Worm (Caenorhabditis elegans) whole organism, early embryonic: ENCODE results near the gene F02H6.3.

Source experiments
- B0310.2 ChIP-seq: sonication (generic microtip); optimal IDR thresholded peaks from 2 replicates; lab custom pipeline; 2016; ENCODE audit warnings: mild to moderate bottlenecking, missing genetic modification characterization, missing compliant biosample characterization
- F13C5.2 ChIP-seq: sonication (generic microtip); optimal IDR thresholded peaks from 2 replicates; lab custom pipeline; 2017; ENCODE audit warnings: mild to moderate bottlenecking, missing genetic modification characterization, inconsistent platforms, missing compliant biosample characterization
- aly-1 ChIP-seq: sonication (generic microtip); optimal IDR thresholded peaks from 2 replicates; lab custom pipeline; 2016; ENCODE audit warnings: missing genetic modification characterization, missing compliant biosample characterization
- ama-1 ChIP-seq: fragments of 150-350 bp; optimal IDR thresholded peaks from 2 replicates; lab custom pipeline; 2014
- ceh-13 ChIP-seq: fragments of 200-800 bp; sonication (Bioruptor generic); optimal IDR thresholded peaks from 2 replicates; lab custom pipeline; 2018; ENCODE audit warnings: mild to moderate bottlenecking, missing genetic modification characterization, missing compliant biosample characterization
- ceh-36 ChIP-seq: sonication (generic microtip); optimal IDR thresholded peaks from 2 replicates; lab custom pipeline; 2016; ENCODE audit warnings: missing genetic modification characterization, inconsistent platforms, missing compliant biosample characterization
- ets-7 ChIP-seq: sonication (generic microtip); optimal IDR thresholded peaks from 2 replicates; lab custom pipeline; 2016; ENCODE audit warnings: missing genotype, missing genetic modification characterization, missing compliant biosample characterization
- flt-1 ChIP-seq: fragments of 200-800 bp; sonication (Bioruptor generic); IDR thresholded peaks from 2 replicates; pipeline ENCODE4 v1.3.6; 2022; ENCODE audit warnings: missing genetic modification characterization, missing compliant biosample characterization
- hmbx-1 ChIP-seq: sonication (generic microtip); optimal IDR thresholded peaks from 2 replicates; lab custom pipeline; 2016; ENCODE audit warnings: mild to moderate bottlenecking, missing genetic modification characterization, missing compliant biosample characterization
- hmg-4 ChIP-seq: fragments of 200-800 bp; sonication (Bioruptor generic); optimal IDR thresholded peaks from 2 replicates; lab custom pipeline; 2018; ENCODE audit warnings: mild to moderate bottlenecking, missing genetic modification characterization, missing compliant biosample characterization
- hnd-1 ChIP-seq: sonication (generic microtip); optimal IDR thresholded peaks from 2 replicates; lab custom pipeline; 2016; ENCODE audit warnings: missing genetic modification characterization, missing compliant biosample characterization
- pes-1 ChIP-seq: fragments of 200-800 bp; sonication (Bioruptor generic); IDR thresholded peaks from 2 replicates; pipeline ENCODE4 v1.3.6; 2022; ENCODE audit warnings: missing genetic modification reagents, missing genetic modification characterization, missing compliant biosample characterization
- scrt-1 ChIP-seq: fragments of 200-800 bp; sonication (Bioruptor generic); IDR thresholded peaks from 2 replicates; pipeline ENCODE4 v1.3.6; 2022; ENCODE audit warnings: missing genetic modification characterization, missing compliant biosample characterization
- sea-1 ChIP-seq: fragments of 200-800 bp; sonication (Bioruptor generic); conservative IDR thresholded peaks from 2 replicates; pipeline ENCODE4 v1.3.6; 2022; ENCODE audit warnings: missing genetic modification characterization, missing compliant biosample characterization
- tbx-11 ChIP-seq: fragments of 200-800 bp; sonication (Bioruptor generic); IDR thresholded peaks from 2 replicates; pipeline ENCODE4 v1.3.6; 2022; ENCODE audit warnings: missing genetic modification characterization, missing compliant biosample characterization
- tbx-37 ChIP-seq: fragments of 200-800 bp; sonication (Bioruptor generic); conservative IDR thresholded peaks from 2 replicates; pipeline ENCODE4 v1.3.6; 2022; ENCODE audit warnings: missing genetic modification reagents, missing genetic modification characterization, missing compliant biosample characterization
- tra-4 ChIP-seq: sonication (generic microtip); optimal IDR thresholded peaks from 2 replicates; lab custom pipeline; 2017; ENCODE audit warnings: missing genetic modification characterization, missing compliant biosample characterization

The F02H6.3 gene

ce11 chrIV:14182077-14182476 is 21.1 kb upstream of the F02H6.3 start, which contains the start of gene R05A10.1:
R05A10.1 (plus strand) TSS chrIV:14182377.
- TF ChIP-seq hmbx-1 (tag; lab: Kevin White, UChicago) (no peak), ceh-36 (tag; lab: Kevin White, UChicago) (no peak), sea-1 (GFP tag; lab: Robert Waterston, UW) (no peak), B0310.2 (tag; lab: Kevin White, UChicago) (no peak), ets-7 (tag; lab: Kevin White, UChicago) (no peak), ceh-13 (GFP tag; lab: Kevin White, UChicago) (no peak), hnd-1 (no peak), ama-1 (no peak), aly-1 (tag; lab: Kevin White, UChicago) (no peak), hmg-4 (GFP tag; lab: Kevin White, UChicago) (no peak), F13C5.2 (no peak), tra-4 (no peak), pes-1 (no peak)

- TF ChIP-seq ceh-13 (GFP tag; lab: Kevin White, UChicago) (no peak), tbx-37 (GFP tag; lab: Robert Waterston, UW) (no peak), ama-1 (no peak), pes-1 (no peak), sea-1 (GFP tag; lab: Robert Waterston, UW) (no peak), scrt-1 (no peak), aly-1 (tag; lab: Kevin White, UChicago) (no peak)
Measured at ce11 chrIV:14186264-14186663, 17.0 kb upstream of the F02H6.3 start.

ce11 chrIV:14191919-14192318 is 11.3 kb upstream of the F02H6.3 start, which contains the start of gene K01G12.22:
K01G12.22 (plus strand) TSS chrIV:14192219.
- TF ChIP-seq tbx-37 (GFP tag; lab: Robert Waterston, UW) (no peak), F13C5.2 (no peak), hmg-4 (GFP tag; lab: Kevin White, UChicago) (no peak), scrt-1 (no peak), sea-1 (GFP tag; lab: Robert Waterston, UW) (no peak), hnd-1 (no peak), B0310.2 (tag; lab: Kevin White, UChicago) (no peak), ceh-36 (tag; lab: Kevin White, UChicago) (no peak), tbx-11 (GFP tag; lab: Robert Waterston, UW) (no peak), hmbx-1 (tag; lab: Kevin White, UChicago) (no peak), ets-7 (tag; lab: Kevin White, UChicago) (no peak)

ce11 chrIV:14193196-14193595 is 10.0 kb upstream of the F02H6.3 start, which contains the start of gene K01G12.3:
K01G12.3 (plus strand) TSS chrIV:14193496.
- TF ChIP-seq ets-7 (tag; lab: Kevin White, UChicago) = no peak
- TF ChIP-seq pes-1 = no peak
- no peak for TF ChIP-seq hmg-4 (GFP tag; lab: Kevin White, UChicago)
- no peak for TF ChIP-seq hmbx-1 (tag; lab: Kevin White, UChicago)
- no peak for TF ChIP-seq scrt-1
- TF ChIP-seq tbx-11 (GFP tag; lab: Robert Waterston, UW) = no peak
- no peak for TF ChIP-seq tbx-37 (GFP tag; lab: Robert Waterston, UW)
- TF ChIP-seq ceh-13 (GFP tag; lab: Kevin White, UChicago) = no peak
- no peak for TF ChIP-seq sea-1 (GFP tag; lab: Robert Waterston, UW)
- TF ChIP-seq hnd-1 = no peak
- no peak for TF ChIP-seq ama-1
- no peak for TF ChIP-seq aly-1 (tag; lab: Kevin White, UChicago)
- TF ChIP-seq ceh-36 (tag; lab: Kevin White, UChicago) = no peak
- TF ChIP-seq tra-4 = no peak
- no peak for TF ChIP-seq B0310.2 (tag; lab: Kevin White, UChicago)

- TF ChIP-seq sea-1 (GFP tag; lab: Robert Waterston, UW) (no peak), flt-1 (GFP tag; lab: Robert Waterston, UW) (no peak), F13C5.2 (no peak), scrt-1 (no peak), hnd-1 (no peak), pes-1 (no peak), tra-4 (no peak), hmg-4 (GFP tag; lab: Kevin White, UChicago) (no peak)
Measured at ce11 chrIV:14194317-14194716, 8.9 kb upstream of the F02H6.3 start.

ce11 chrIV:14196176-14196575 is 7.1 kb upstream of the F02H6.3 start, which contains the start of gene F02H6.2:
F02H6.2 (plus strand) TSS chrIV:14196476.
- TF ChIP-seq ets-7 (tag; lab: Kevin White, UChicago) (no peak), hnd-1 (no peak), tbx-37 (GFP tag; lab: Robert Waterston, UW) (no peak), tra-4 (no peak), hmbx-1 (tag; lab: Kevin White, UChicago) (no peak), scrt-1 (no peak), ceh-36 (tag; lab: Kevin White, UChicago) (no peak), ceh-13 (GFP tag; lab: Kevin White, UChicago) (no peak), F13C5.2 (no peak), B0310.2 (tag; lab: Kevin White, UChicago) (no peak), sea-1 (GFP tag; lab: Robert Waterston, UW) (no peak), flt-1 (GFP tag; lab: Robert Waterston, UW) (no peak), hmg-4 (GFP tag; lab: Kevin White, UChicago) (no peak), ama-1 (no peak), tbx-11 (GFP tag; lab: Robert Waterston, UW) (no peak)

- TF ChIP-seq flt-1 (GFP tag; lab: Robert Waterston, UW) (no peak), ama-1 (no peak)
Measured at ce11 chrIV:14215777-14216176, 12.6 kb downstream of the F02H6.3 start.

- no peak for TF ChIP-seq tbx-11 (GFP tag; lab: Robert Waterston, UW)
Measured at ce11 chrIV:14219714-14220113, 16.5 kb downstream of the F02H6.3 start, which contains the start of gene sqrd-1. sqrd-1 (plus strand) TSS chrIV:14219871.
